Worm (Caenorhabditis elegans) whole organism, L4 larva: Measurements from ENCODE around the gene syd-9.

Experiments
- T20F7.1 ChIP-seq: fragments of 200-800 bp; sonication (Bioruptor generic); optimal IDR thresholded peaks from 2 replicates; lab custom pipeline; 2018; ENCODE audit warnings: mild to moderate bottlenecking, missing genetic modification characterization, missing compliant biosample characterization
- ZK337.2 ChIP-seq: fragments of 200-800 bp; sonication (Bioruptor generic); IDR thresholded peaks from 2 replicates; pipeline ENCODE4 v1.3.6; 2022; ENCODE audit warnings: missing genetic modification reagents, missing genetic modification characterization, missing compliant biosample characterization
- aha-1 ChIP-seq: fragments of 150-350 bp; peaks from one replicate; lab custom pipeline; 2014; ENCODE audit warnings: missing biosample characterization, missing genetic modification characterization
- aly-2 ChIP-seq: sonication (generic microtip); optimal IDR thresholded peaks from 2 replicates; lab custom pipeline; 2018; ENCODE audit warnings: missing biosample characterization, missing genetic modification characterization
- ceh-32 ChIP-seq: sonication (generic microtip); optimal IDR thresholded peaks from 2 replicates; lab custom pipeline; 2016; ENCODE audit warnings: mild to moderate bottlenecking, missing genetic modification characterization, missing compliant biosample characterization; ENCODE audit not compliant: poor library complexity
- ces-1 ChIP-seq: fragments of 150-350 bp; sonication (generic microtip); optimal IDR thresholded peaks from 4 replicates; lab custom pipeline; 2014; ENCODE audit warnings: missing biosample characterization, missing genetic modification reagents, missing genetic modification characterization
- cey-2 ChIP-seq: sonication (generic microtip); optimal IDR thresholded peaks from 3 replicates; lab custom pipeline; 2017; ENCODE audit warnings: missing genetic modification characterization, mild to moderate bottlenecking, missing compliant biosample characterization, antibody characterized with exemption, borderline replicate concordance; ENCODE audit not compliant: insufficient read depth
- ctbp-1 ChIP-seq: fragments of 200-800 bp; sonication (Bioruptor generic); IDR thresholded peaks from 2 replicates; pipeline ENCODE4 v1.3.6; 2022; ENCODE audit warnings: missing genetic modification reagents, missing genetic modification characterization, missing compliant biosample characterization
- daf-12 ChIP-seq: fragments of 150-350 bp; optimal IDR thresholded peaks from 2 replicates; lab custom pipeline; 2014; ENCODE audit warnings: missing biosample characterization, missing genetic modification reagents, missing genetic modification characterization
- daf-16 ChIP-seq, 3 experiments: sonication (generic microtip); optimal IDR thresholded peaks; 2 replicates each; lab custom pipeline; 2016 to 2017; ENCODE audit warnings: missing genetic modification characterization in 3 of 3, missing genetic modification reagents in 3 of 3, mild to moderate bottlenecking in 2 of 3, missing compliant biosample characterization in 2 of 3, missing biosample characterization in 1 of 3, moderate library complexity in 1 of 3
- daf-8 ChIP-seq: fragments of 200-800 bp; sonication (Bioruptor generic); IDR thresholded peaks from 2 replicates; pipeline ENCODE4 v1.3.6; 2022; ENCODE audit warnings: missing genetic modification characterization, missing compliant biosample characterization
- dmd-8 ChIP-seq: fragments of 200-800 bp; sonication (Bioruptor generic); IDR thresholded peaks from 2 replicates; pipeline ENCODE4 v1.3.6; 2022; ENCODE audit warnings: missing genetic modification characterization, missing compliant biosample characterization
- dpl-1 ChIP-seq: fragments of 150-350 bp; optimal IDR thresholded peaks from 2 replicates; lab custom pipeline; 2014; ENCODE audit warnings: missing biosample characterization, missing genetic modification reagents, missing genetic modification characterization
- dve-1 ChIP-seq: sonication (generic microtip); optimal IDR thresholded peaks from 2 replicates; lab custom pipeline; 2017; ENCODE audit warnings: antibody characterized with exemption, mild to moderate bottlenecking, missing genetic modification characterization, missing compliant biosample characterization; ENCODE audit not compliant: insufficient read depth
- hlh-11 ChIP-seq: fragments of 200-800 bp; sonication (Bioruptor generic); optimal IDR thresholded peaks from 2 replicates; lab custom pipeline; 2018; ENCODE audit warnings: mild to moderate bottlenecking, missing genetic modification characterization, missing compliant biosample characterization
- hlh-30 ChIP-seq: sonication (generic microtip); optimal IDR thresholded peaks from 2 replicates; lab custom pipeline; 2017; ENCODE audit warnings: antibody characterized with exemption, mild to moderate bottlenecking, missing genetic modification characterization, missing compliant biosample characterization; ENCODE audit not compliant: insufficient read depth
- hmg-1.1 ChIP-seq: fragments of 200-800 bp; sonication (Bioruptor generic); IDR thresholded peaks from 2 replicates; pipeline ENCODE4 v1.3.6; 2022; ENCODE audit warnings: missing genetic modification reagents, missing genetic modification characterization, missing compliant biosample characterization
- lin-15B ChIP-seq: fragments of 150-350 bp; sonication (generic microtip); optimal IDR thresholded peaks from 3 replicates; lab custom pipeline; 2014; ENCODE audit warnings: missing biosample characterization, missing genetic modification characterization
- lin-29 ChIP-seq: fragments of 200-800 bp; sonication (Bioruptor generic); IDR thresholded peaks from 2 replicates; pipeline ENCODE4 v1.3.6; 2022; ENCODE audit warnings: missing genetic modification reagents, missing genetic modification characterization, missing compliant biosample characterization
- lin-38 ChIP-seq: fragments of 200-800 bp; sonication (Bioruptor generic); IDR thresholded peaks from 2 replicates; pipeline ENCODE4 v1.3.6; 2022; ENCODE audit warnings: missing genetic modification reagents, missing genetic modification characterization, missing compliant biosample characterization
- lin-39 ChIP-seq: fragments of 150-350 bp; optimal IDR thresholded peaks from 2 replicates; lab custom pipeline; 2014; ENCODE audit warnings: missing biosample characterization, missing genetic modification reagents, missing genetic modification characterization
- lsy-2 ChIP-seq, 2 experiments: fragments of 150-350 bp in 1 of 2; sonication (generic microtip) in 1 of 2; optimal IDR thresholded peaks; 2 replicates each; lab custom pipeline; 2014 to 2017; ENCODE audit warnings: missing biosample characterization in 2 of 2, missing genetic modification characterization in 2 of 2
- madf-5 ChIP-seq, 2 experiments: fragments of 200-800 bp; sonication (Bioruptor generic); IDR thresholded peaks; 2 replicates each; pipeline ENCODE4 v1.3.6; 2022; ENCODE audit warnings: missing compliant biosample characterization in 2 of 2, missing genetic modification characterization in 2 of 2
- mxl-2 ChIP-seq: fragments of 200-800 bp; sonication (Bioruptor generic); conservative IDR thresholded peaks from 2 replicates; pipeline ENCODE4 v1.3.6; 2022; ENCODE audit warnings: missing genetic modification reagents, missing genetic modification characterization, missing compliant biosample characterization
- mxl-3 ChIP-seq: fragments of 200-800 bp; sonication (Bioruptor generic); optimal IDR thresholded peaks from 2 replicates; lab custom pipeline; 2018; ENCODE audit warnings: mild to moderate bottlenecking, missing genetic modification characterization, missing compliant biosample characterization
- nhr-10 ChIP-seq: fragments of 150-350 bp; optimal IDR thresholded peaks from 2 replicates; lab custom pipeline; 2014; ENCODE audit warnings: missing biosample characterization, missing genetic modification characterization
- nhr-102 ChIP-seq: sonication (generic microtip); optimal IDR thresholded peaks from 2 replicates; lab custom pipeline; 2016; ENCODE audit warnings: mild to moderate bottlenecking, missing genetic modification characterization, moderate library complexity, missing compliant biosample characterization
- nhr-11 ChIP-seq: fragments of 150-350 bp; optimal IDR thresholded peaks from 2 replicates; lab custom pipeline; 2014; ENCODE audit warnings: missing biosample characterization, missing genetic modification characterization
- nhr-28 ChIP-seq: fragments of 150-350 bp; optimal IDR thresholded peaks from 2 replicates; lab custom pipeline; 2014; ENCODE audit warnings: missing biosample characterization, missing genetic modification characterization
- nhr-41 ChIP-seq: fragments of 200-800 bp; sonication (Bioruptor generic); IDR thresholded peaks from 2 replicates; pipeline ENCODE4 v1.3.6; 2022; ENCODE audit warnings: missing genetic modification reagents, missing genetic modification characterization, missing compliant biosample characterization
- nhr-48 ChIP-seq: sonication (generic microtip); optimal IDR thresholded peaks from 2 replicates; lab custom pipeline; 2016; ENCODE audit warnings: mild to moderate bottlenecking, missing genetic modification characterization, missing compliant biosample characterization
- nhr-76 ChIP-seq: fragments of 150-350 bp; optimal IDR thresholded peaks from 2 replicates; lab custom pipeline; 2014; ENCODE audit warnings: missing biosample characterization, missing genetic modification characterization
- php-3 ChIP-seq: fragments of 200-800 bp; sonication (Bioruptor generic); IDR thresholded peaks from 2 replicates; pipeline ENCODE4 v1.3.6; 2022; ENCODE audit warnings: missing genetic modification reagents, missing genetic modification characterization, missing compliant biosample characterization
- sdz-12 ChIP-seq: fragments of 200-800 bp; sonication (Bioruptor generic); optimal IDR thresholded peaks from 2 replicates; lab custom pipeline; 2018; ENCODE audit warnings: mild to moderate bottlenecking, missing genetic modification characterization, missing compliant biosample characterization
- set-16 ChIP-seq: fragments of 200-800 bp; sonication (Bioruptor generic); IDR thresholded peaks from 2 replicates; pipeline ENCODE4 v1.3.6; 2022; ENCODE audit warnings: missing genetic modification reagents, missing genetic modification characterization, missing compliant biosample characterization
- snpc-1.2 ChIP-seq: fragments of 200-800 bp; sonication (Bioruptor generic); IDR thresholded peaks from 2 replicates; pipeline ENCODE4 v1.3.6; 2022; ENCODE audit warnings: missing genetic modification reagents, missing genetic modification characterization, missing compliant biosample characterization
- tag-97 ChIP-seq: fragments of 200-800 bp; sonication (Bioruptor generic); IDR thresholded peaks from 2 replicates; pipeline ENCODE4 v1.3.6; 2022; ENCODE audit warnings: missing genetic modification characterization, missing compliant biosample characterization
- tra-1 ChIP-seq: fragments of 200-800 bp; sonication (Bioruptor generic); IDR thresholded peaks from 2 replicates; pipeline ENCODE4 v1.3.6; 2022; ENCODE audit warnings: missing genetic modification reagents, missing genetic modification characterization, missing compliant biosample characterization
- unc-39 ChIP-seq: sonication (generic microtip); optimal IDR thresholded peaks from 2 replicates; lab custom pipeline; 2017; ENCODE audit warnings: missing biosample characterization, missing genetic modification characterization
- unc-62 ChIP-seq, 3 experiments: fragments of 150-350 bp in 1 of 3; sonication (generic microtip); optimal IDR thresholded peaks in 2 of 3; peaks in 1 of 3; 1 replicate in 1 of 3; 2 replicates in 2 of 3; lab custom pipeline; 2014 to 2017; ENCODE audit warnings: missing biosample characterization in 3 of 3, missing genetic modification characterization in 3 of 3, missing genetic modification reagents in 3 of 3, missing genotype in 1 of 3
- zfp-2 ChIP-seq: sonication (generic microtip); optimal IDR thresholded peaks from 2 replicates; lab custom pipeline; 2016; ENCODE audit warnings: mild to moderate bottlenecking, missing genetic modification characterization, missing compliant biosample characterization
- zfp-3 ChIP-seq: fragments of 200-800 bp; sonication (Bioruptor generic); conservative IDR thresholded peaks from 2 replicates; pipeline ENCODE4 v1.3.6; 2022; ENCODE audit warnings: missing genetic modification reagents, missing genetic modification characterization, missing compliant biosample characterization
- zip-2 ChIP-seq: fragments of 150-350 bp; optimal IDR thresholded peaks from 2 replicates; lab custom pipeline; 2014; ENCODE audit warnings: missing biosample characterization, missing genetic modification characterization
- ztf-7 ChIP-seq: fragments of 150-350 bp; optimal IDR thresholded peaks from 2 replicates; lab custom pipeline; 2014; ENCODE audit warnings: missing biosample characterization, missing genetic modification characterization

The syd-9 gene

ce11 chrX:7181627-7182026 is 36.3 kb upstream of the syd-9 start (continued):
- TF ChIP-seq ZK337.2 (GFP tag; lab: Robert Waterston, UW), result no peak
- TF ChIP-seq snpc-1.2 (GFP tag; lab: Robert Waterston, UW), result no peak
- TF ChIP-seq hlh-30, result peak; percentile 87
- no peak for TF ChIP-seq dmd-8 (GFP tag; lab: Robert Waterston, UW)
- TF ChIP-seq lsy-2 (tag; optimal IDR thresholded peaks at IDR 0.05; lab: Kevin White, UChicago), result peak; percentile 83 to 92
- TF ChIP-seq nhr-48 (tag; lab: Kevin White, UChicago), result peak; percentile 83

DNA sequence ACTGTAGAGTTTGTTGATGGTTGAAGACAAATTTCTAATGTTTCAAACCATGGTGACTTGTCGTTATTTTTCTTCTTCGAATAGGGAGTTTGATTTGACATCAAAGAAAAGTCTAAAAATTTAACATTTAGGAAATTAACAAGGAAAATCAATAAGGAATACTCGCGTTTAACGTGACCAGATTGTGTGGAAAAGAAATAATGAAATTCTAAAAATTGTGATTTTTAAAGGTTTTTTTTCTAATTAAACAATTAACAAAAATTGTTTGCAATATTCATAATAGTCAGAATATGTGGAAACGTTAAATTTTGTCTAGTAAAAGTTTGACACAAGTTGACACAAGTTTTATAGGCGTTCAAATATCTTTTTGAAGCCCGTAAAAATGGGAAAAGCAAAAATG is 30.3 kb upstream of the syd-9 start, which contains the start of gene C55B6.4:
C55B6.4 (minus strand) TSS at position 101 of the 400 bp plus-strand sequence.
- no peak for TF ChIP-seq daf-8 (GFP tag; lab: Robert Waterston, UW)
- no peak for TF ChIP-seq madf-5 (GFP tag; IDR thresholded peaks at IDR 0.05; lab: Robert Waterston, UW)
- TF ChIP-seq lin-39 (tag; lab: Kevin White, UChicago), result no peak
- no peak for TF ChIP-seq lin-38 (GFP tag; lab: Robert Waterston, UW)
- no peak for TF ChIP-seq php-3
- peak; percentile 66 for TF ChIP-seq aha-1 (tag; lab: Kevin White, UChicago)
- no peak for TF ChIP-seq lin-15B
- TF ChIP-seq zip-2, result no peak
- TF ChIP-seq cey-2 (tag; lab: Kevin White, UChicago), result no peak

- no peak for TF ChIP-seq mxl-2
- TF ChIP-seq daf-12 (tag; lab: Kevin White, UChicago), result no peak
- TF ChIP-seq hlh-11 (tag; lab: Kevin White, UChicago), result no peak
- no peak for TF ChIP-seq mxl-3 (GFP tag; lab: Kevin White, UChicago)
- no peak for TF ChIP-seq nhr-10 (tag; lab: Kevin White, UChicago)
- TF ChIP-seq set-16 (GFP tag; lab: Robert Waterston, UW), result no peak
- TF ChIP-seq unc-39, result no peak
- no peak for TF ChIP-seq nhr-76 (tag; lab: Kevin White, UChicago)
- no peak for TF ChIP-seq hmg-1.1 (GFP tag; lab: Robert Waterston, UW)
- TF ChIP-seq sdz-12 (GFP tag; lab: Kevin White, UChicago), result no peak
- no peak for TF ChIP-seq lin-38 (GFP tag; lab: Robert Waterston, UW)
- TF ChIP-seq lin-29 (GFP tag; lab: Robert Waterston, UW), result no peak
- no peak for TF ChIP-seq nhr-102 (tag; lab: Kevin White, UChicago)
- TF ChIP-seq hlh-30, result no peak
- TF ChIP-seq nhr-41 (GFP tag; lab: Robert Waterston, UW), result no peak
- no peak for TF ChIP-seq dpl-1 (GFP tag; lab: Kevin White, UChicago)
- TF ChIP-seq ctbp-1, result no peak
- no peak for TF ChIP-seq ztf-7 (tag; lab: Kevin White, UChicago)
- TF ChIP-seq madf-5 (GFP tag; IDR thresholded peaks at IDR 0.05; lab: Robert Waterston, UW), result no peak
- no peak for TF ChIP-seq aly-2 (tag; lab: Kevin White, UChicago)
These were observed 26.0 kb upstream of the syd-9 start, which contains the start of gene C55B6.7 for ce11 chrX:7191882-7192281. C55B6.7 (minus strand) TSS chrX:7191982.

DNA sequence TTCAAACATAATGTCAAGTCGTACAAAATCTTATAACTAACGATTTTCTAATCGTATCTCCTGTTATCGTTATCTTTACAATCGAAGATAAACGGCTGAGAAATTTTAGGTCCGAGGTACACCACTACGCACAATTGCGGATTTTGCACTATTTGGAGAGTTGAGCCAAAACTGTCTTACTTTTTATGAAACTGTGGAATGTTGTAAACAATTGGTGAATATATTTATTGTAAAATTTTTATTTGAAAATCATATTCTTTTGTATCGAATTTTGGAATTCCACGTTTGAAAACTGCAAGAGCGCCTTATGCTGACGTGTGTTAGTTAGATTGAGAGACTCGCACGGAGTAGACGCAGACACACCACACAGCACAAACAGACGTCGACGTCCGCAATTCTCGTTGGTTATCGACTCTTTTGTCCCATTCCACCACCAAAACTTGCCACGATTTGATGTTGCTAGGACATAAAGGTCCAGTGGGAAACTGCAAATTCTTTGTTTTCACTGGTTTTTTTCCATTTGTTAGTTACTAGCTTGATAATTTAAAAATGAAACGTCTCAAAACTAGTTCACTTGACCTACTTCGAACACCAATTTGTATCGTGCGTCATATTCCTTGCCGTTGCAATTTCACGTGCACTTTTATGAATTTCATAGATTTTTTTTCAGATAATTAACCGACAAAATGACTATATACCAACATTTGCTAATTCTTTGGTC is 23.8 kb upstream of the syd-9 start, which contains the start of gene dnj-7:
dnj-7 (plus strand) TSS at position 671 of the 721 bp plus-strand sequence.
- TF ChIP-seq tag-97 (GFP tag; lab: Robert Waterston, UW) (no peak), ces-1 (GFP tag; lab: Kevin White, UChicago) (no peak), ctbp-1 (no peak), zfp-2 (tag; lab: Kevin White, UChicago) (no peak), T20F7.1 (GFP tag; lab: Kevin White, UChicago) (peak; percentile 44), ceh-32 (tag; lab: Kevin White, UChicago) (no peak), nhr-11 (tag; lab: Kevin White, UChicago) (peak; percentile 27), unc-62 (GFP tag; optimal IDR thresholded peaks at IDR 0.05 in 1 of 2; lab: Kevin White, UChicago) (peak in 1 of 2 experiments; percentile 85), unc-62 (tag; optimal IDR thresholded peaks at IDR 0.05; lab: Kevin White, UChicago) (no peak), nhr-28 (peak; percentile 25), zfp-3 (GFP tag; lab: Robert Waterston, UW) (no peak), zip-2 (no peak), daf-16 (GFP tag; optimal IDR thresholded peaks at IDR 0.05; lab: Kevin White, UChicago) (no peak), daf-16 (tag; optimal IDR thresholded peaks at IDR 0.05; lab: Kevin White, UChicago) (peak; percentile 0), dve-1 (no peak), tra-1 (GFP tag; lab: Robert Waterston, UW) (no peak), lin-39 (tag; lab: Kevin White, UChicago) (no peak), hlh-30 (peak; percentile 3)
- TF ChIP-seq, all 104 proteins: peak for 6
